Worm (Caenorhabditis elegans): ENCODE data around the gene gtf-2F2.

ce11 chrV:18977876-18978275 is 15.9 kb upstream of the gtf-2F2 start, which contains the start of gene Y39B6A.41:
- TF ChIP-seq lin-39 (tag; optimal IDR thresholded peaks at IDR 0.05) (no peak), nhr-237 (tag; optimal IDR thresholded peaks at IDR 0.05) (no peak), ztf-11 (tag; optimal IDR thresholded peaks at IDR 0.05) (no peak), nhr-129 (tag; optimal IDR thresholded peaks at IDR 0.05) (no peak), egl-27 (tag; optimal IDR thresholded peaks at IDR 0.05) (no peak), mdl-1 (tag; optimal IDR thresholded peaks at IDR 0.05) (no peak), ama-1 (optimal IDR thresholded peaks at IDR 0.05) (no peak), nhr-23 (tag; optimal IDR thresholded peaks at IDR 0.05) (no peak), elt-1 (tag; optimal IDR thresholded peaks at IDR 0.05) (no peak), unc-55 (GFP tag; optimal IDR thresholded peaks at IDR 0.05) (no peak), nhr-12 (tag; optimal IDR thresholded peaks at IDR 0.05) (no peak), skn-1 (tag; optimal IDR thresholded peaks at IDR 0.05) (no peak), snpc-4 (tag; optimal IDR thresholded peaks at IDR 0.05) (no peak), unc-62 (GFP tag; optimal IDR thresholded peaks at IDR 0.05) (no peak)

All from whole organism, L2 larva.